Worm (Caenorhabditis elegans) whole organism, late embryonic: ENCODE data around the gene acy-1.

Experiments used
- C08G9.2 ChIP-seq: sonication (generic microtip); optimal IDR thresholded peaks from 2 replicates; lab custom pipeline; 2016; ENCODE audit warnings: mild to moderate bottlenecking, missing genetic modification characterization, moderate library complexity, missing compliant biosample characterization
- C38D4.7 ChIP-seq: fragments of 200-800 bp; sonication (Bioruptor generic); optimal IDR thresholded peaks from 2 replicates; lab custom pipeline; 2018; ENCODE audit warnings: mild to moderate bottlenecking, missing genetic modification characterization, moderate library complexity, missing compliant biosample characterization
- T23F11.4 ChIP-seq: fragments of 200-800 bp; sonication (Bioruptor generic); optimal IDR thresholded peaks from 2 replicates; lab custom pipeline; 2018; ENCODE audit warnings: mild to moderate bottlenecking, missing genetic modification characterization, missing compliant biosample characterization
- Y22D7AL.16 ChIP-seq: sonication (generic microtip); optimal IDR thresholded peaks from 2 replicates; lab custom pipeline; 2016; ENCODE audit warnings: missing genetic modification characterization, missing compliant biosample characterization
- ama-1 ChIP-seq: fragments of 150-350 bp; optimal IDR thresholded peaks from 2 replicates; lab custom pipeline; 2014
- ceh-14 ChIP-seq: sonication (generic microtip); optimal IDR thresholded peaks from 2 replicates; lab custom pipeline; 2016; ENCODE audit warnings: missing genotype, missing genetic modification characterization, missing compliant biosample characterization
- ceh-18 ChIP-seq: sonication (generic microtip); optimal IDR thresholded peaks from 2 replicates; lab custom pipeline; 2016; ENCODE audit warnings: missing genetic modification characterization, missing compliant biosample characterization
- ceh-2 ChIP-seq: sonication (generic microtip); optimal IDR thresholded peaks from 2 replicates; lab custom pipeline; 2016; ENCODE audit warnings: missing genotype, missing genetic modification characterization, missing compliant biosample characterization
- ceh-22 ChIP-seq: sonication (generic microtip); optimal IDR thresholded peaks from 2 replicates; lab custom pipeline; 2017; ENCODE audit warnings: missing biosample characterization, missing genetic modification characterization
- ceh-30 ChIP-seq: fragments of 150-350 bp; optimal IDR thresholded peaks from 2 replicates; lab custom pipeline; 2014; ENCODE audit warnings: missing biosample characterization, missing genetic modification characterization
- ceh-31 ChIP-seq: sonication (generic microtip); optimal IDR thresholded peaks from 2 replicates; lab custom pipeline; 2016; ENCODE audit warnings: missing genetic modification characterization, missing compliant biosample characterization
- ceh-34 ChIP-seq: sonication (generic microtip); optimal IDR thresholded peaks from 2 replicates; lab custom pipeline; 2016; ENCODE audit warnings: mild to moderate bottlenecking, missing genetic modification characterization, missing compliant biosample characterization
- ceh-45 ChIP-seq: fragments of 200-800 bp; sonication (Bioruptor generic); IDR thresholded peaks from 2 replicates; pipeline ENCODE4 v1.3.6; 2022; ENCODE audit warnings: missing genetic modification reagents, missing genetic modification characterization, missing compliant biosample characterization
- ceh-48 ChIP-seq: sonication (generic microtip); optimal IDR thresholded peaks from 2 replicates; lab custom pipeline; 2016; ENCODE audit warnings: missing genetic modification characterization, inconsistent platforms, missing compliant biosample characterization
- ceh-6 ChIP-seq: fragments of 200-800 bp; sonication (Bioruptor generic); optimal IDR thresholded peaks from 2 replicates; lab custom pipeline; 2018; ENCODE audit warnings: mild to moderate bottlenecking, missing genetic modification characterization, missing compliant biosample characterization
- ceh-9 ChIP-seq: sonication (generic microtip); optimal IDR thresholded peaks from 2 replicates; lab custom pipeline; 2016; ENCODE audit warnings: mild to moderate bottlenecking, missing genetic modification characterization, inconsistent platforms, missing compliant biosample characterization
- elt-2 ChIP-seq: sonication (generic microtip); optimal IDR thresholded peaks from 2 replicates; lab custom pipeline; 2016; ENCODE audit warnings: missing genetic modification reagents, missing genetic modification characterization, missing compliant biosample characterization
- elt-4 ChIP-seq: sonication (generic microtip); optimal IDR thresholded peaks from 2 replicates; lab custom pipeline; 2016; ENCODE audit warnings: missing genetic modification characterization, missing compliant biosample characterization
- ets-4 ChIP-seq: sonication (generic microtip); optimal IDR thresholded peaks from 2 replicates; lab custom pipeline; 2016; ENCODE audit warnings: missing genetic modification characterization, missing compliant biosample characterization
- fkh-6 ChIP-seq: sonication (generic microtip); optimal IDR thresholded peaks from 2 replicates; lab custom pipeline; 2016; ENCODE audit warnings: missing genetic modification characterization, missing compliant biosample characterization
- gmeb-2 ChIP-seq: sonication (generic microtip); optimal IDR thresholded peaks from 2 replicates; lab custom pipeline; 2016; ENCODE audit warnings: missing genetic modification characterization, inconsistent platforms, missing compliant biosample characterization
- hlh-13 ChIP-seq: fragments of 200-800 bp; sonication (Bioruptor generic); optimal IDR thresholded peaks from 2 replicates; lab custom pipeline; 2018; ENCODE audit warnings: mild to moderate bottlenecking, missing genetic modification characterization, missing compliant biosample characterization
- hlh-30 ChIP-seq: sonication (generic microtip); optimal IDR thresholded peaks from 2 replicates; lab custom pipeline; 2017; ENCODE audit warnings: antibody characterized with exemption, missing genetic modification characterization, missing compliant biosample characterization; ENCODE audit not compliant: insufficient read depth
- hlh-6 ChIP-seq: sonication (generic microtip); optimal IDR thresholded peaks from 2 replicates; lab custom pipeline; 2016; ENCODE audit warnings: missing genotype, missing genetic modification characterization, missing compliant biosample characterization
- hlh-8 ChIP-seq: sonication (generic microtip); optimal IDR thresholded peaks from 2 replicates; lab custom pipeline; 2016; ENCODE audit warnings: missing genotype, missing genetic modification characterization, missing compliant biosample characterization
- lim-6 ChIP-seq: sonication (generic microtip); optimal IDR thresholded peaks from 2 replicates; lab custom pipeline; 2016; ENCODE audit warnings: missing genetic modification characterization, missing compliant biosample characterization
- lin-11 ChIP-seq: fragments of 200-800 bp; sonication (Bioruptor generic); optimal IDR thresholded peaks from 2 replicates; lab custom pipeline; 2018; ENCODE audit warnings: mild to moderate bottlenecking, missing genetic modification characterization, missing compliant biosample characterization
- madf-2 ChIP-seq: sonication (generic microtip); optimal IDR thresholded peaks from 2 replicates; lab custom pipeline; 2017; ENCODE audit warnings: missing genetic modification characterization, missing compliant biosample characterization
- nfya-1 ChIP-seq: sonication (generic microtip); optimal IDR thresholded peaks from 2 replicates; lab custom pipeline; 2017; ENCODE audit warnings: missing genetic modification characterization, mild to moderate bottlenecking, missing compliant biosample characterization, antibody characterized with exemption, moderate library complexity
- nhr-11 ChIP-seq: fragments of 150-350 bp; optimal IDR thresholded peaks from 2 replicates; lab custom pipeline; 2014; ENCODE audit warnings: missing biosample characterization, missing genetic modification characterization
- nhr-232 ChIP-seq: sonication (generic microtip); optimal IDR thresholded peaks from 2 replicates; lab custom pipeline; 2016; ENCODE audit warnings: missing genetic modification characterization, missing compliant biosample characterization
- npax-4 ChIP-seq: sonication (generic microtip); optimal IDR thresholded peaks from 2 replicates; lab custom pipeline; 2016; ENCODE audit warnings: missing genetic modification characterization, missing compliant biosample characterization
- odd-2 ChIP-seq: sonication (generic microtip); optimal IDR thresholded peaks from 2 replicates; lab custom pipeline; 2017; ENCODE audit warnings: antibody characterized with exemption, mild to moderate bottlenecking, missing genetic modification characterization, missing compliant biosample characterization
- pag-3 ChIP-seq: sonication (generic microtip); optimal IDR thresholded peaks from 2 replicates; lab custom pipeline; 2016; ENCODE audit warnings: missing compliant biosample characterization, missing genetic modification characterization, borderline replicate concordance
- pax-1 ChIP-seq: fragments of 150-350 bp; optimal IDR thresholded peaks from 2 replicates; lab custom pipeline; 2014; ENCODE audit warnings: missing biosample characterization, missing genetic modification characterization
- pha-2 ChIP-seq: sonication (generic microtip); optimal IDR thresholded peaks from 2 replicates; lab custom pipeline; 2017; ENCODE audit warnings: mild to moderate bottlenecking, missing genetic modification characterization, missing compliant biosample characterization
- pha-4 ChIP-seq: fragments of 150-350 bp; optimal IDR thresholded peaks from 2 replicates; lab custom pipeline; 2018; ENCODE audit warnings: missing biosample characterization, missing genetic modification reagents, missing genetic modification characterization
- pqm-1 ChIP-seq: sonication (generic microtip); optimal IDR thresholded peaks from 2 replicates; lab custom pipeline; 2016; ENCODE audit warnings: missing genetic modification characterization, missing compliant biosample characterization
- ref-2 ChIP-seq: sonication (generic microtip); optimal IDR thresholded peaks from 2 replicates; lab custom pipeline; 2016; ENCODE audit warnings: missing genetic modification characterization, missing compliant biosample characterization
- rnt-1 ChIP-seq: sonication (generic microtip); optimal IDR thresholded peaks from 2 replicates; lab custom pipeline; 2016; ENCODE audit warnings: missing genetic modification characterization, missing compliant biosample characterization
- sdc-2 ChIP-seq: sonication (generic microtip); optimal IDR thresholded peaks from 2 replicates; lab custom pipeline; 2016; ENCODE audit warnings: missing genotype, missing genetic modification characterization, missing compliant biosample characterization
- sox-2 ChIP-seq: fragments of 200-800 bp; sonication (Bioruptor generic); IDR thresholded peaks from 2 replicates; pipeline ENCODE4 v1.3.6; 2022; ENCODE audit warnings: missing genetic modification reagents, missing genetic modification characterization, missing compliant biosample characterization
- syd-9 ChIP-seq: sonication (generic microtip); optimal IDR thresholded peaks from 2 replicates; lab custom pipeline; 2016; ENCODE audit warnings: mild to moderate bottlenecking, missing genetic modification characterization, moderate library complexity, missing compliant biosample characterization
- tbx-2 ChIP-seq: sonication (generic microtip); optimal IDR thresholded peaks from 2 replicates; lab custom pipeline; 2016; ENCODE audit warnings: missing genetic modification characterization, missing compliant biosample characterization
- ttx-3 ChIP-seq: sonication (generic microtip); optimal IDR thresholded peaks from 2 replicates; lab custom pipeline; 2016; ENCODE audit warnings: missing genetic modification reagents, missing genetic modification characterization, missing compliant biosample characterization
- unc-3 ChIP-seq, 2 experiments: fragments of 200-800 bp in 1 of 2; sonication (Bioruptor generic) in 1 of 2; sonication (generic microtip) in 1 of 2; conservative IDR thresholded peaks in 1 of 2; optimal IDR thresholded peaks in 1 of 2; 2 replicates each; pipeline versions ENCODE4 v1.3.6 to Lab custom; 2016 to 2022; ENCODE audit warnings: missing compliant biosample characterization in 2 of 2, missing genetic modification characterization in 2 of 2, missing genetic modification reagents in 1 of 2
- unc-42 ChIP-seq: sonication (generic microtip); optimal IDR thresholded peaks from 2 replicates; lab custom pipeline; 2016; ENCODE audit warnings: missing genotype, missing genetic modification characterization, missing compliant biosample characterization
- unc-55 ChIP-seq: sonication (generic microtip); optimal IDR thresholded peaks from 2 replicates; lab custom pipeline; 2017; ENCODE audit warnings: missing biosample characterization, missing genetic modification reagents, missing genetic modification characterization
- unc-86 ChIP-seq: sonication (generic microtip); optimal IDR thresholded peaks from 2 replicates; lab custom pipeline; 2016; ENCODE audit warnings: missing genetic modification characterization, missing compliant biosample characterization
- zip-5 ChIP-seq: sonication (generic microtip); optimal IDR thresholded peaks from 2 replicates; lab custom pipeline; 2016; ENCODE audit warnings: missing genetic modification characterization, missing compliant biosample characterization
- ztf-16 ChIP-seq: sonication (generic microtip); optimal IDR thresholded peaks from 2 replicates; lab custom pipeline; 2017; ENCODE audit warnings: missing genetic modification characterization, missing compliant biosample characterization

The acy-1 gene

ce11 chrIII:4689595-4689994 is 32.3 kb upstream of the acy-1 start (continued):
- TF ChIP-seq ceh-6 (GFP tag; lab: Kevin White, UChicago) (peak; percentile 89), unc-3 (GFP tag; conservative IDR thresholded peaks at IDR 0.05; lab: Robert Waterston, UW) (peak; percentile 40; the same call in 1 of the 2 replicates), unc-3 (tag; optimal IDR thresholded peaks at IDR 0.05; lab: Kevin White, UChicago) (peak; percentile 61), pax-1 (no peak), hlh-13 (GFP tag; lab: Kevin White, UChicago) (peak; percentile 77), gmeb-2 (tag; lab: Kevin White, UChicago) (peak; percentile 80), npax-4 (peak; percentile 65), C08G9.2 (peak; percentile 62), hlh-6 (tag; lab: Kevin White, UChicago) (peak; percentile 87), pha-2 (tag; lab: Kevin White, UChicago) (peak; percentile 63), tbx-2 (tag; lab: Kevin White, UChicago) (peak; percentile 74), elt-4 (tag; lab: Kevin White, UChicago) (no peak), T23F11.4 (peak; percentile 63), sdc-2 (tag; lab: Kevin White, UChicago) (peak; percentile 62), nfya-1 (tag; lab: Kevin White, UChicago) (peak; percentile 59), nhr-232 (peak; percentile 75), hlh-8 (tag; lab: Kevin White, UChicago) (peak; percentile 24), Y22D7AL.16 (tag; lab: Kevin White, UChicago) (peak; percentile 63), nhr-11 (tag; lab: Kevin White, UChicago) (no peak), syd-9 (tag; lab: Kevin White, UChicago) (peak; percentile 80), fkh-6 (tag; lab: Kevin White, UChicago) (peak; percentile 81), ceh-31 (peak; percentile 30), ets-4 (peak; percentile 68), elt-2 (tag; lab: Kevin White, UChicago) (peak; percentile 83), madf-2 (peak; percentile 84), pag-3 (no peak), ceh-48 (tag; lab: Kevin White, UChicago) (peak; percentile 65), ceh-9 (tag; lab: Kevin White, UChicago) (peak; percentile 62), ceh-2 (tag; lab: Kevin White, UChicago) (peak; percentile 34), ref-2 (tag; lab: Kevin White, UChicago) (peak; percentile 88), pha-4 (tag; lab: Kevin White, UChicago) (no peak), hlh-30 (peak; percentile 69), ama-1 (lab: Kevin White, UChicago) (no peak), ceh-30 (tag; lab: Kevin White, UChicago) (peak; percentile 51), ceh-22 (no peak), sox-2 (peak; percentile 65), pqm-1 (tag; lab: Kevin White, UChicago) (peak; percentile 44), lim-6 (tag; lab: Kevin White, UChicago) (no peak), odd-2 (tag; lab: Kevin White, UChicago) (no peak), ceh-14 (peak; percentile 45), lin-11 (tag; lab: Kevin White, UChicago) (peak; percentile 65), ceh-18 (peak; percentile 35), zip-5 (peak; percentile 35)

- peak; percentile 5 for TF ChIP-seq ztf-16 (tag; lab: Kevin White, UChicago)
- TF ChIP-seq npax-4, result no peak
- TF ChIP-seq pha-2 (tag; lab: Kevin White, UChicago), result no peak
- TF ChIP-seq lin-11 (tag; lab: Kevin White, UChicago), result no peak
- no peak for TF ChIP-seq ceh-34 (tag; lab: Kevin White, UChicago)
- TF ChIP-seq C38D4.7, result no peak
- no peak for TF ChIP-seq ceh-22
- no peak for TF ChIP-seq unc-55 (GFP tag; lab: Kevin White, UChicago)
- no peak for TF ChIP-seq unc-3 (GFP tag; conservative IDR thresholded peaks at IDR 0.05; lab: Robert Waterston, UW)
- no peak for TF ChIP-seq unc-3 (tag; optimal IDR thresholded peaks at IDR 0.05; lab: Kevin White, UChicago)
- TF ChIP-seq ceh-45 (GFP tag; lab: Robert Waterston, UW), result no peak
- no peak for TF ChIP-seq rnt-1 (tag; lab: Kevin White, UChicago)
- TF ChIP-seq ceh-48 (tag; lab: Kevin White, UChicago), result no peak
- TF ChIP-seq unc-86, result no peak
- TF ChIP-seq ceh-31, result peak; percentile 23
- TF ChIP-seq unc-42 (tag; lab: Kevin White, UChicago), result peak; percentile 29
- TF ChIP-seq ceh-18, result peak; percentile 14
- TF ChIP-seq nfya-1 (tag; lab: Kevin White, UChicago), result peak; percentile 70
- no peak for TF ChIP-seq ceh-2 (tag; lab: Kevin White, UChicago)
- peak; percentile 50 for TF ChIP-seq tbx-2 (tag; lab: Kevin White, UChicago)
- no peak for TF ChIP-seq hlh-13 (GFP tag; lab: Kevin White, UChicago)
- peak; percentile 63 for TF ChIP-seq elt-2 (tag; lab: Kevin White, UChicago)
- TF ChIP-seq ets-4, result peak; percentile 16
- TF ChIP-seq fkh-6 (tag; lab: Kevin White, UChicago), result no peak
- TF ChIP-seq gmeb-2 (tag; lab: Kevin White, UChicago), result no peak
- TF ChIP-seq ttx-3, result no peak
Observed at ce11 chrIII:4693281-4693680, 28.6 kb upstream of the acy-1 start, which contains the start of gene nifk-1. Gene nifk-1, minus strand, starts transcription at chrIII:4693307.
